Worm (Caenorhabditis elegans) whole organism, mixed stage, embryonic: Measurements from ENCODE around the gene R10E4.6.

Experiments used
- hlh-1 ChIP-seq: fragments of 150-350 bp; optimal IDR thresholded peaks from 2 replicates; lab custom pipeline; 2014; ENCODE audit warnings: missing biosample characterization, missing genetic modification reagents, missing genetic modification characterization
- lin-13 ChIP-seq: fragments of 150-350 bp; optimal IDR thresholded peaks from 2 replicates; lab custom pipeline; 2014; ENCODE audit warnings: missing biosample characterization, missing genetic modification characterization
- lsy-2 ChIP-seq: fragments of 150-350 bp; optimal IDR thresholded peaks from 2 replicates; lab custom pipeline; 2014; ENCODE audit warnings: missing biosample characterization, missing genetic modification characterization
- mab-5 ChIP-seq: fragments of 150-350 bp; optimal IDR thresholded peaks from 2 replicates; lab custom pipeline; 2014; ENCODE audit warnings: missing biosample characterization, missing genetic modification characterization
- nhr-237 ChIP-seq: fragments of 150-350 bp; optimal IDR thresholded peaks from 2 replicates; lab custom pipeline; 2014; ENCODE audit warnings: missing biosample characterization, missing genetic modification characterization
- nhr-28 ChIP-seq: fragments of 150-350 bp; optimal IDR thresholded peaks from 2 replicates; lab custom pipeline; 2014; ENCODE audit warnings: missing biosample characterization, missing genetic modification characterization
- nhr-76 ChIP-seq: sonication (generic microtip); optimal IDR thresholded peaks from 2 replicates; lab custom pipeline; 2017; ENCODE audit warnings: missing biosample characterization, missing genetic modification characterization
- sem-2 ChIP-seq: fragments of 200-800 bp; sonication (Bioruptor generic); optimal IDR thresholded peaks from 2 replicates; lab custom pipeline; 2018; ENCODE audit warnings: mild to moderate bottlenecking, missing genetic modification characterization, missing compliant biosample characterization
- ztf-11 ChIP-seq: fragments of 150-350 bp; optimal IDR thresholded peaks from 2 replicates; lab custom pipeline; 2014; ENCODE audit warnings: missing biosample characterization, missing genetic modification characterization

DNA sequence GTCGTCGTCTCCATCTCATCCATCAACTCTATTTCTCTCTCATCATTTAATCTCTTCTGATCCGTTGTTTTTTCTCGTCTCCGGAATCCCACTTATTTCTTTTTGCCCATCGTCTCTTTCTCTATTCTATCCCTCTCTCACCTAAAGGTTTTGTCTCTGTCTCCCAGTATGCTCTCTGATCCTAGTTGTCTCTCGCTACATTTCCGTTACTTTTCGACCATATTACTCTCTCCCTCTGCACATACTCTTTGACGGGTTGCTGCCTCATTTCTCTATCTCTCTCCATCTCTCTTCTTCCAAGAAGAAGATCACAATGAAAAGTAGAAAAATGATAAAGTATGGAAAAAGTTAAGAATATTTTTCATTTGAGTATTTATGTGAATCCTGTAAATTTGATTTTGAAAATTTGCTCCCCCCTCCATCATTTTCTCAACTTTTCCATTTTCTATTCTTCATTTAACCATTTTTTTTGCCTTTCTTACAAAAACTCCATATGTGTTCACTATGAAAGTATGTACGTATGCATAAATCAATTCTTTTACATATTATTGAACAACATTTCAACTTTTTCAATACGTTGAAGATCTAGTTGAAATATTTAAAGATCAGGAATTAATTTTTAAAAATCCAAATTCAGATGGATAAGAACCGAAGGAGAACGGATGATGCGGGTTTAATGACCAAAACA lies 24.0 kb downstream of the R10E4.6 start, which contains the start of gene tag-131:
- TF ChIP-seq ztf-11 (tag; lab: Kevin White, UChicago) (no peak), nhr-76 (tag; lab: Kevin White, UChicago) (no peak), hlh-1 (peak; percentile 74), nhr-237 (tag; lab: Kevin White, UChicago) (no peak), lsy-2 (tag; lab: Kevin White, UChicago) (no peak), mab-5 (tag; lab: Kevin White, UChicago) (no peak), nhr-28 (no peak), lin-13 (no peak), sem-2 (GFP tag; lab: Kevin White, UChicago) (no peak)
